Fruit fly (Drosophila melanogaster) whole organism, embryonic: Measurements from ENCODE around the gene zuc.

Source experiments
- CG43689 ChIP-seq: fragments of 200-800 bp; sonication (Bioruptor generic); IDR thresholded peaks from 2 replicates; pipeline ENCODE4 v1.3.6; 2022; ENCODE audit warnings: missing biosample characterization, missing genetic modification characterization
- bowl ChIP-seq: fragments of 200-800 bp; sonication (Bioruptor generic); IDR thresholded peaks from 2 replicates; pipeline ENCODE4 v1.3.6; 2022; ENCODE audit warnings: missing biosample characterization, missing genetic modification characterization
- chif ChIP-seq, 2 experiments: fragments of 200-800 bp; sonication (Bioruptor generic); optimal IDR thresholded peaks; 3 replicates each; lab custom pipeline; 2016; ENCODE audit warnings: missing biosample characterization in 2 of 2, missing genetic modification characterization in 2 of 2
- crc ChIP-seq: fragments of 200-800 bp; sonication (Bioruptor generic); optimal IDR thresholded peaks from 2 replicates; lab custom pipeline; 2016; ENCODE audit warnings: missing biosample characterization, missing genetic modification characterization
- dysf ChIP-seq: fragments of 200-800 bp; sonication (Bioruptor generic); IDR thresholded peaks from 3 replicates; pipeline ENCODE4 v1.3.6; 2022; ENCODE audit warnings: missing biosample characterization, missing genetic modification characterization
- ind ChIP-seq: fragments of 200-800 bp; sonication (Bioruptor generic); optimal IDR thresholded peaks from 3 replicates; lab custom pipeline; 2016; ENCODE audit warnings: missing biosample characterization, missing genetic modification characterization
- sr ChIP-seq: fragments of 200-800 bp; sonication (Bioruptor generic); IDR thresholded peaks from 3 replicates; pipeline ENCODE4 v1.3.6; 2022; ENCODE audit warnings: missing biosample characterization, missing genetic modification characterization

DNA sequence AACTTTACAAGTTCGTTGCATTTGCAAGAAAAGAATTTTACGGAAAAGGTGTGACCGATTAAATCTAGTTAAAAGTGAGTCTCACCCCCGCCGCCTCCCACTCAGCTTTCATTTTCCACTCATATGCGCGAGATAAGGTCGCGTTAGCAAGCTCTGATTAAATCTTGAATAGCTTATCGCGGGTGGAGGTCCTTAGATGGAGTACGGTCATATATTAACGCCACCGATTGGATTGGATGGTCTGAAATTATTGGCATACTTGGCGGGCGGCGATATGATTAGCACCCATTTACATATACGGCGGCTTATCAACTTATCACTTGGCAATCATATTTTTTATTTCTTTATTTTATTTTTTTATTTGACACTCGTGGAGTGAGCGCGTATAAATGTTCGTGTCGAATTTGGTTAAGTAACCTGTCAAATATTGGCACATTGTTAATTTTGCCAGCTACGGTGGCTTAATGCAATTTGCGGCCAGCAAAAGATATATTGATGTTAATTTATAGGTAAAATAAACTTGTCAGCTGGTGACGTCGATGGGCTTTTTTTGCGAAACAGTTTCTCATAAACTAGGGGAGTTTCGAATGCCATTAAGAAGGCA is 40.0 kb upstream of the zuc start:
- TF ChIP-seq chif (GFP tag; optimal IDR thresholded peaks at IDR 0.05; lab: Kevin White, UChicago), result no peak
- TF ChIP-seq crc, result no peak
- TF ChIP-seq sr (GFP tag; lab: Robert Waterston, UW), result no peak
- TF ChIP-seq CG43689, result no peak
- no peak for TF ChIP-seq bowl (GFP tag; lab: Robert Waterston, UW)
- TF ChIP-seq ind (GFP tag; lab: Kevin White, UChicago), result no peak
- TF ChIP-seq dysf (GFP tag; lab: Robert Waterston, UW), result no peak
